Worm (Caenorhabditis elegans) whole organism, early embryonic: Measurements from ENCODE around the gene nap-1.

Source experiments
- B0310.2 ChIP-seq: sonication (generic microtip); optimal IDR thresholded peaks from 2 replicates; lab custom pipeline; 2016; ENCODE audit warnings: mild to moderate bottlenecking, missing genetic modification characterization, missing compliant biosample characterization
- F13C5.2 ChIP-seq: sonication (generic microtip); optimal IDR thresholded peaks from 2 replicates; lab custom pipeline; 2017; ENCODE audit warnings: mild to moderate bottlenecking, missing genetic modification characterization, inconsistent platforms, missing compliant biosample characterization
- ama-1 ChIP-seq: fragments of 150-350 bp; optimal IDR thresholded peaks from 2 replicates; lab custom pipeline; 2014
- ceh-13 ChIP-seq: fragments of 200-800 bp; sonication (Bioruptor generic); optimal IDR thresholded peaks from 2 replicates; lab custom pipeline; 2018; ENCODE audit warnings: mild to moderate bottlenecking, missing genetic modification characterization, missing compliant biosample characterization
- ets-7 ChIP-seq: sonication (generic microtip); optimal IDR thresholded peaks from 2 replicates; lab custom pipeline; 2016; ENCODE audit warnings: missing genotype, missing genetic modification characterization, missing compliant biosample characterization
- flt-1 ChIP-seq: fragments of 200-800 bp; sonication (Bioruptor generic); IDR thresholded peaks from 2 replicates; pipeline ENCODE4 v1.3.6; 2022; ENCODE audit warnings: missing genetic modification characterization, missing compliant biosample characterization
- hnd-1 ChIP-seq: sonication (generic microtip); optimal IDR thresholded peaks from 2 replicates; lab custom pipeline; 2016; ENCODE audit warnings: missing genetic modification characterization, missing compliant biosample characterization
- pes-1 ChIP-seq: fragments of 200-800 bp; sonication (Bioruptor generic); IDR thresholded peaks from 2 replicates; pipeline ENCODE4 v1.3.6; 2022; ENCODE audit warnings: missing genetic modification reagents, missing genetic modification characterization, missing compliant biosample characterization
- sea-1 ChIP-seq: fragments of 200-800 bp; sonication (Bioruptor generic); conservative IDR thresholded peaks from 2 replicates; pipeline ENCODE4 v1.3.6; 2022; ENCODE audit warnings: missing genetic modification characterization, missing compliant biosample characterization
- tbx-37 ChIP-seq: fragments of 200-800 bp; sonication (Bioruptor generic); conservative IDR thresholded peaks from 2 replicates; pipeline ENCODE4 v1.3.6; 2022; ENCODE audit warnings: missing genetic modification reagents, missing genetic modification characterization, missing compliant biosample characterization
- tra-4 ChIP-seq: sonication (generic microtip); optimal IDR thresholded peaks from 2 replicates; lab custom pipeline; 2017; ENCODE audit warnings: missing genetic modification characterization, missing compliant biosample characterization

- TF ChIP-seq sea-1 (GFP tag; lab: Robert Waterston, UW) (no peak), pes-1 (GFP tag; lab: Robert Waterston, UW) (no peak), hnd-1 (tag; lab: Kevin White, UChicago) (no peak), ceh-13 (GFP tag; lab: Kevin White, UChicago) (no peak), B0310.2 (no peak), tbx-37 (GFP tag; lab: Robert Waterston, UW) (no peak), ama-1 (lab: Kevin White, UChicago) (peak; percentile 97), flt-1 (GFP tag; lab: Robert Waterston, UW) (no peak), tra-4 (tag; lab: Kevin White, UChicago) (no peak), ets-7 (tag; lab: Kevin White, UChicago) (no peak), F13C5.2 (no peak)
These were observed 45.6 kb downstream of the nap-1 start for ce11 chrIV:8333554-8333953.
